Fruit fly (Drosophila melanogaster) whole organism, embryonic: Measurements from ENCODE around the gene Pfas.
A peak's percentile ranks its signal among the peaks of the same experiment; 100 is the strongest.

Experiments used
- Abd-B ChIP-seq: fragments of 200-800 bp; sonication (Bioruptor generic); optimal IDR thresholded peaks from 2 replicates; lab custom pipeline; 2018; ENCODE audit warnings: missing biosample characterization, mild to moderate bottlenecking, missing genetic modification characterization, moderate library complexity
- CG11085 ChIP-seq: fragments of 200-800 bp; sonication (Bioruptor generic); IDR thresholded peaks from 2 replicates; pipeline ENCODE4 v1.3.6; 2022; ENCODE audit warnings: missing biosample characterization, missing genetic modification characterization
- CG11456 ChIP-seq: fragments of 200-800 bp; sonication (Bioruptor generic); IDR thresholded peaks from 3 replicates; pipeline ENCODE4 v1.3.6; 2022; ENCODE audit warnings: missing biosample characterization, missing genetic modification characterization
- CG11560 ChIP-seq: fragments of 200-800 bp; sonication (Bioruptor generic); IDR thresholded peaks from 3 replicates; pipeline ENCODE4 v1.3.6; 2022; ENCODE audit warnings: missing biosample characterization, missing genetic modification characterization
- CG11696 ChIP-seq: fragments of 200-800 bp; sonication (Bioruptor generic); IDR thresholded peaks from 2 replicates; pipeline ENCODE4 v1.3.6; 2022; ENCODE audit warnings: missing biosample characterization, missing genetic modification characterization
- CG12104 ChIP-seq: fragments of 200-800 bp; sonication (Bioruptor generic); optimal IDR thresholded peaks from 3 replicates; lab custom pipeline; 2016; ENCODE audit warnings: missing biosample characterization, missing genetic modification characterization
- CG14441 ChIP-seq: fragments of 200-800 bp; sonication (Bioruptor generic); IDR thresholded peaks from 2 replicates; pipeline ENCODE4 v1.3.6; 2022; ENCODE audit warnings: missing biosample characterization, missing genetic modification characterization
- CG1529 ChIP-seq: fragments of 200-800 bp; sonication (Bioruptor generic); optimal IDR thresholded peaks from 3 replicates; lab custom pipeline; 2018; ENCODE audit warnings: missing biosample characterization, missing genetic modification characterization
- CG15601 ChIP-seq: fragments of 200-800 bp; sonication (Bioruptor generic); optimal IDR thresholded peaks from 3 replicates; lab custom pipeline; 2019; ENCODE audit warnings: missing biosample characterization, mild to moderate bottlenecking, missing genetic modification characterization, moderate library complexity
- CG1647 ChIP-seq: fragments of 200-800 bp; sonication (Bioruptor generic); optimal IDR thresholded peaks from 3 replicates; lab custom pipeline; 2016; ENCODE audit warnings: missing biosample characterization, missing genetic modification characterization
- CG16779 ChIP-seq: fragments of 200-800 bp; sonication (Bioruptor generic); IDR thresholded peaks from 2 replicates; pipeline ENCODE4 v1.3.6; 2022; ENCODE audit warnings: missing biosample characterization, missing genetic modification characterization
- CG18619 ChIP-seq: fragments of 200-800 bp; sonication (Bioruptor generic); optimal IDR thresholded peaks from 3 replicates; lab custom pipeline; 2017; ENCODE audit warnings: missing biosample characterization, mild to moderate bottlenecking, missing genetic modification characterization
- CG2712 ChIP-seq: fragments of 200-800 bp; optimal IDR thresholded peaks from 3 replicates; lab custom pipeline; 2019; ENCODE audit warnings: missing biosample characterization, mild to moderate bottlenecking, missing genetic modification characterization, moderate library complexity
- CG30020 ChIP-seq: fragments of 200-800 bp; optimal IDR thresholded peaks from 2 replicates; lab custom pipeline; 2019; ENCODE audit warnings: missing biosample characterization, mild to moderate bottlenecking, missing genetic modification characterization, moderate library complexity
- CG30431 ChIP-seq: fragments of 200-800 bp; sonication (Bioruptor generic); optimal IDR thresholded peaks from 2 replicates; lab custom pipeline; 2017; ENCODE audit warnings: missing biosample characterization, missing genetic modification characterization
- CG34376 ChIP-seq: fragments of 200-800 bp; sonication (Bioruptor generic); optimal IDR thresholded peaks from 2 replicates; lab custom pipeline; 2018; ENCODE audit warnings: missing biosample characterization, mild to moderate bottlenecking, missing genetic modification characterization
- CG4424 ChIP-seq: fragments of 200-800 bp; sonication (Bioruptor generic); optimal IDR thresholded peaks from 3 replicates; lab custom pipeline; 2016; ENCODE audit warnings: missing biosample characterization, missing genetic modification characterization
- CG5953 ChIP-seq: fragments of 200-800 bp; sonication (Bioruptor generic); IDR thresholded peaks from 2 replicates; pipeline ENCODE4 v1.3.6; 2022; ENCODE audit warnings: missing biosample characterization, missing genetic modification characterization
- CG6175 ChIP-seq: fragments of 200-800 bp; sonication (Bioruptor generic); IDR thresholded peaks from 3 replicates; pipeline ENCODE4 v1.3.6; 2022; ENCODE audit warnings: missing biosample characterization, missing genetic modification characterization
- CG6254 ChIP-seq: fragments of 200-800 bp; sonication (Bioruptor generic); optimal IDR thresholded peaks from 3 replicates; lab custom pipeline; 2017; ENCODE audit warnings: mild to moderate bottlenecking, missing biosample characterization, missing genetic modification reagents, missing genetic modification characterization
- CG8290 ChIP-seq, 3 experiments: fragments of 200-800 bp; sonication (Bioruptor generic); optimal IDR thresholded peaks; 2 replicates each; lab custom pipeline; 2016 to 2019; ENCODE audit warnings: missing biosample characterization in 3 of 3, missing genetic modification characterization in 3 of 3, mild to moderate bottlenecking in 2 of 3, moderate library complexity in 1 of 3
- CG9437 ChIP-seq: fragments of 200-800 bp; sonication (Bioruptor generic); optimal IDR thresholded peaks from 2 replicates; lab custom pipeline; 2018; ENCODE audit warnings: missing biosample characterization, mild to moderate bottlenecking, missing genetic modification characterization
- CG9817 ChIP-seq: fragments of 200-800 bp; sonication (Bioruptor generic); optimal IDR thresholded peaks from 2 replicates; lab custom pipeline; 2018; ENCODE audit warnings: missing biosample characterization, mild to moderate bottlenecking, missing genetic modification characterization, moderate library complexity
- D19A ChIP-seq: fragments of 200-800 bp; optimal IDR thresholded peaks from 3 replicates; lab custom pipeline; 2019; ENCODE audit warnings: missing biosample characterization, mild to moderate bottlenecking, missing genetic modification characterization, moderate library complexity
- Dll ChIP-seq: fragments of 200-800 bp; sonication (Bioruptor generic); IDR thresholded peaks from 4 replicates; pipeline ENCODE4 v1.3.6; 2022; ENCODE audit warnings: missing biosample characterization, missing genetic modification characterization; ENCODE audit not compliant: partially characterized antibody
- H2.0 ChIP-seq: fragments of 200-800 bp; sonication (Bioruptor generic); IDR thresholded peaks from 2 replicates; pipeline ENCODE4 v1.3.6; 2022; ENCODE audit warnings: missing biosample characterization, missing genetic modification characterization
- NC2α ChIP-seq: fragments of 200-800 bp; sonication (Bioruptor generic); optimal IDR thresholded peaks from 2 replicates; lab custom pipeline; 2016; ENCODE audit warnings: missing biosample characterization, missing genetic modification characterization
- Optix ChIP-seq: fragments of 200-800 bp; sonication (Bioruptor generic); IDR thresholded peaks from 3 replicates; pipeline ENCODE4 v1.3.6; 2022; ENCODE audit warnings: missing biosample characterization, missing genetic modification characterization
- Six4 ChIP-seq: fragments of 200-800 bp; sonication (Bioruptor generic); optimal IDR thresholded peaks from 2 replicates; lab custom pipeline; 2016; ENCODE audit warnings: missing biosample characterization, missing genetic modification characterization
- YL-1 ChIP-seq: fragments of 200-800 bp; sonication (Bioruptor generic); optimal IDR thresholded peaks from 3 replicates; lab custom pipeline; 2017; ENCODE audit warnings: missing biosample characterization, mild to moderate bottlenecking, missing genetic modification characterization
- abd-A ChIP-seq: fragments of 200-800 bp; sonication (Bioruptor generic); optimal IDR thresholded peaks from 3 replicates; lab custom pipeline; 2019; ENCODE audit warnings: missing biosample characterization, mild to moderate bottlenecking, missing genetic modification characterization, moderate library complexity
- ac ChIP-seq: fragments of 200-800 bp; sonication (Bioruptor generic); optimal IDR thresholded peaks from 3 replicates; lab custom pipeline; 2017; ENCODE audit warnings: missing biosample characterization, mild to moderate bottlenecking, missing genetic modification characterization
- cad ChIP-seq: fragments of >200 bp; optimal IDR thresholded peaks from 2 replicates; lab custom pipeline; 2017; ENCODE audit warnings: missing biosample characterization, missing genetic modification characterization
- chinmo ChIP-seq: fragments of 200-800 bp; sonication (Bioruptor generic); IDR thresholded peaks from 4 replicates; pipeline ENCODE4 v1.3.6; 2022; ENCODE audit warnings: missing biosample characterization, missing genetic modification characterization; ENCODE audit not compliant: partially characterized antibody
- dimm ChIP-seq: fragments of 200-800 bp; sonication (Bioruptor generic); IDR thresholded peaks from 2 replicates; pipeline ENCODE4 v1.3.6; 2022; ENCODE audit warnings: missing biosample characterization, missing genetic modification characterization
- esg ChIP-seq: fragments of 200-800 bp; sonication (Bioruptor generic); conservative IDR thresholded peaks from 2 replicates; pipeline ENCODE4 v1.3.6; 2022; ENCODE audit warnings: missing biosample characterization, missing genetic modification characterization
- eyg ChIP-seq: fragments of 200-800 bp; sonication (Bioruptor generic); optimal IDR thresholded peaks from 3 replicates; lab custom pipeline; 2016; ENCODE audit warnings: missing biosample characterization, missing genetic modification characterization
- hth ChIP-seq: fragments of >200 bp; optimal IDR thresholded peaks from 2 replicates; lab custom pipeline; 2017; ENCODE audit warnings: inconsistent platforms
- lilli ChIP-seq: fragments of 200-800 bp; sonication (Bioruptor generic); optimal IDR thresholded peaks from 3 replicates; lab custom pipeline; 2016; ENCODE audit warnings: missing biosample characterization, missing genetic modification characterization
- lola ChIP-seq, 3 experiments: fragments of >200 bp in 2 of 3; fragments of 200-800 bp in 1 of 3; sonication (Bioruptor generic) in 1 of 3; optimal IDR thresholded peaks; 2 replicates each; lab custom pipeline; 2017 to 2019; ENCODE audit warnings: missing biosample characterization in 3 of 3, missing genetic modification characterization in 3 of 3, mild to moderate bottlenecking in 1 of 3, moderate library complexity in 1 of 3
- mam ChIP-seq: fragments of 200-800 bp; sonication (Bioruptor generic); optimal IDR thresholded peaks from 3 replicates; lab custom pipeline; 2016; ENCODE audit warnings: missing biosample characterization, missing genetic modification characterization
- nau ChIP-seq: fragments of 200-800 bp; sonication (Bioruptor generic); optimal IDR thresholded peaks from 3 replicates; lab custom pipeline; 2017; ENCODE audit warnings: missing biosample characterization, mild to moderate bottlenecking, missing genetic modification characterization, missing genetic modification reagents
- onecut ChIP-seq: fragments of 200-800 bp; sonication (Bioruptor generic); IDR thresholded peaks from 2 replicates; pipeline ENCODE4 v1.3.6; 2022; ENCODE audit warnings: missing biosample characterization, missing genetic modification characterization
- sd ChIP-seq: fragments of 200-800 bp; sonication (Bioruptor generic); optimal IDR thresholded peaks from 3 replicates; lab custom pipeline; 2018; ENCODE audit warnings: missing biosample characterization, mild to moderate bottlenecking, missing genetic modification characterization, moderate library complexity
- shn ChIP-seq: fragments of 200-800 bp; sonication (Bioruptor generic); optimal IDR thresholded peaks from 3 replicates; lab custom pipeline; 2016; ENCODE audit warnings: missing biosample characterization, missing genetic modification characterization
- sisA ChIP-seq: fragments of 200-800 bp; sonication (Bioruptor generic); IDR thresholded peaks from 2 replicates; pipeline ENCODE4 v1.3.6; 2022; ENCODE audit warnings: missing biosample characterization, missing genetic modification characterization
- slou ChIP-seq: fragments of 200-800 bp; sonication (Bioruptor generic); optimal IDR thresholded peaks from 3 replicates; lab custom pipeline; 2016; ENCODE audit warnings: missing biosample characterization, missing genetic modification characterization
- sr ChIP-seq: fragments of 200-800 bp; sonication (Bioruptor generic); IDR thresholded peaks from 3 replicates; pipeline ENCODE4 v1.3.6; 2022; ENCODE audit warnings: missing biosample characterization, missing genetic modification characterization
- stc ChIP-seq: fragments of 200-800 bp; sonication (Bioruptor generic); IDR thresholded peaks from 2 replicates; pipeline ENCODE4 v1.3.6; 2022; ENCODE audit warnings: missing biosample characterization, missing genetic modification characterization
- unpg ChIP-seq: fragments of 200-800 bp; sonication (Bioruptor generic); optimal IDR thresholded peaks from 3 replicates; lab custom pipeline; 2018; ENCODE audit warnings: missing biosample characterization, mild to moderate bottlenecking, missing genetic modification characterization, moderate library complexity
- yki ChIP-seq: fragments of >200 bp; optimal IDR thresholded peaks from 3 replicates; lab custom pipeline; 2018

Gene Pfas

dm6 chr2L:6070656-6071231 is 24.9 kb upstream of the Pfas start, which contains the start of the genes CG9154 and Kr-h2 (continued):
- TF ChIP-seq Dll (GFP tag; lab: Robert Waterston, UW) (peak; percentile 66; the same call in 2 of the 4 replicates), CG9817 (tag; lab: Kevin White, UChicago) (peak; percentile 37), unpg (peak; percentile 1), CG12104 (no peak), CG1529 (GFP tag; lab: Kevin White, UChicago) (no peak), eyg (GFP tag; lab: Kevin White, UChicago) (no peak), CG6254 (GFP tag; lab: Kevin White, UChicago) (no peak), CG4424 (GFP tag; lab: Kevin White, UChicago) (peak; percentile 23), lilli (peak; percentile 36), shn (GFP tag; lab: Kevin White, UChicago) (peak; percentile 25), CG15601 (peak; percentile 48), onecut (GFP tag; lab: Robert Waterston, UW) (0 out of 2 replicates have a peak, but pooled peaks have one; percentile 4), Abd-B (peak; percentile 37), CG14441 (GFP tag; lab: Robert Waterston, UW) (no peak), CG11696 (GFP tag; lab: Robert Waterston, UW) (no peak), cad (GFP tag; lab: Kevin White, UChicago) (no peak), yki (lab: Kevin White, UChicago) (no peak), esg (GFP tag; lab: Robert Waterston, UW) (no peak), CG6175 (no peak), nau (GFP tag; lab: Kevin White, UChicago) (no peak), CG16779 (GFP tag; lab: Robert Waterston, UW) (no peak), Optix (GFP tag; lab: Robert Waterston, UW) (no peak), dimm (GFP tag; lab: Robert Waterston, UW) (no peak), CG11560 (no peak), chinmo (GFP tag; lab: Robert Waterston, UW) (peak; percentile 23; the same call in 1 of the 4 replicates), ac (GFP tag; lab: Kevin White, UChicago) (no peak), mam (GFP tag; lab: Kevin White, UChicago) (peak; percentile 8), sd (tag; lab: Kevin White, UChicago) (peak; percentile 33), CG30431 (GFP tag; lab: Kevin White, UChicago) (no peak), lola (GFP tag; optimal IDR thresholded peaks at IDR 0.05; lab: Kevin White, UChicago) (peak in 1 of 3 experiments; percentile 25), CG1647 (no peak), CG2712 (peak; percentile 50), CG11085 (GFP tag; lab: Robert Waterston, UW) (no peak), stc (GFP tag; lab: Robert Waterston, UW) (no peak), sisA (GFP tag; lab: Robert Waterston, UW) (no peak), CG34376 (GFP tag; lab: Kevin White, UChicago) (peak; percentile 56), Six4 (no peak), abd-A (tag; lab: Kevin White, UChicago) (no peak), slou (GFP tag; lab: Kevin White, UChicago) (no peak), CG9437 (GFP tag; lab: Kevin White, UChicago) (peak; percentile 91), NC2α (GFP tag; lab: Kevin White, UChicago) (no peak), YL-1 (GFP tag; lab: Kevin White, UChicago) (peak; percentile 8), sr (no peak), CG5953 (GFP tag; lab: Robert Waterston, UW) (no peak), CG11456 (GFP tag; lab: Robert Waterston, UW) (no peak), CG30020 (tag; lab: Kevin White, UChicago) (peak; percentile 34), D19A (tag; lab: Kevin White, UChicago) (no peak), CG18619 (GFP tag; lab: Kevin White, UChicago) (no peak), hth (lab: Kevin White, UChicago) (no peak), CG8290 (GFP tag; optimal IDR thresholded peaks at IDR 0.05; lab: Kevin White, UChicago) (no peak), CG8290 (tag; optimal IDR thresholded peaks at IDR 0.05; lab: Kevin White, UChicago) (peak in 1 of 2 experiments; percentile 48), H2.0 (GFP tag; lab: Robert Waterston, UW) (no peak)
